Worm (Caenorhabditis elegans) whole organism, L2 larva: Measurements from ENCODE around the gene F37C12.14.

Experiments used
- elt-3 ChIP-seq: sonication (generic microtip); optimal IDR thresholded peaks from 2 replicates; lab custom pipeline; 2017; ENCODE audit warnings: missing biosample characterization, missing genetic modification characterization
- mbf-1 ChIP-seq: sonication (generic microtip); optimal IDR thresholded peaks from 2 replicates; lab custom pipeline; 2017; ENCODE audit warnings: missing biosample characterization, missing genetic modification characterization
- ztf-1 ChIP-seq: fragments of 200-800 bp; sonication (Bioruptor generic); conservative IDR thresholded peaks from 2 replicates; pipeline ENCODE4 v1.3.6; 2022; ENCODE audit warnings: missing genetic modification characterization, missing compliant biosample characterization
- ztf-4 ChIP-seq: fragments of 150-350 bp; optimal IDR thresholded peaks from 2 replicates; lab custom pipeline; 2014; ENCODE audit warnings: missing biosample characterization, missing genetic modification characterization

DNA sequence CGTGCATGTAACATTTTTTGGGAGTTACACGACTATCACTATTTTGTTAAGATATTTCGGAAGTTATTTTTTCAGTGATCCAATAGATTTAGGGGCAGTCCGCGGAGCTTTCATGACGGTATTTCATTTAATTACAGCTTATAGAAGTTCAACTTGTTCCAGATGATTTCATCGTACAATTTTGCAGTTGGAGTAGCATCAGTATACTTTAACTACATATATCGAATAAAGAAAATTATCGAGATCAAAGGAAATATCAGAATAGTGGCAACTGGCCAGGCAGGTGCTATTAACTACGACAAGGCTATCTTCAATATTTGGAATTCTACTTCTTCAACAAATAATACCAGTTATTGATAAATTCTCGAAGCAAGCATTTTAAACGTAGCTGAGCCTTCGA, 6.9 kb downstream of the F37C12.14 start:
- TF ChIP-seq elt-3 (tag; lab: Kevin White, UChicago) (no peak), mbf-1 (tag; lab: Kevin White, UChicago) (no peak), ztf-4 (no peak), ztf-1 (GFP tag; lab: Robert Waterston, UW) (no peak)
